Worm (Caenorhabditis elegans) whole organism, L3 larva: ENCODE results near the gene mpst-3.

Experiments used
- R02D3.7 ChIP-seq: fragments of 150-350 bp; optimal IDR thresholded peaks from 2 replicates; lab custom pipeline; 2014; ENCODE audit warnings: missing biosample characterization, missing genetic modification characterization
- ZK546.5 ChIP-seq: sonication (generic microtip); optimal IDR thresholded peaks from 2 replicates; lab custom pipeline; 2017; ENCODE audit warnings: missing biosample characterization, missing genetic modification characterization
- aly-2 ChIP-seq: fragments of 150-350 bp; optimal IDR thresholded peaks from 2 replicates; lab custom pipeline; 2014; ENCODE audit warnings: missing biosample characterization, missing genetic modification characterization
- ama-1 ChIP-seq: fragments of 150-350 bp; optimal IDR thresholded peaks from 2 replicates; lab custom pipeline; 2018
- ceh-16 ChIP-seq: sonication (generic microtip); optimal IDR thresholded peaks from 2 replicates; lab custom pipeline; 2017; ENCODE audit warnings: missing biosample characterization, missing genetic modification characterization
- ceh-28 ChIP-seq: fragments of 150-350 bp; optimal IDR thresholded peaks from 2 replicates; lab custom pipeline; 2014; ENCODE audit warnings: missing biosample characterization, missing genetic modification reagents, missing genetic modification characterization
- ceh-82 ChIP-seq: fragments of 150-350 bp; optimal IDR thresholded peaks from 2 replicates; lab custom pipeline; 2014; ENCODE audit warnings: missing biosample characterization, missing genetic modification characterization
- ceh-9 ChIP-seq: sonication (generic microtip); optimal IDR thresholded peaks from 2 replicates; lab custom pipeline; 2018; ENCODE audit warnings: missing biosample characterization, missing genetic modification characterization
- daf-12 ChIP-seq: fragments of 150-350 bp; optimal IDR thresholded peaks from 2 replicates; lab custom pipeline; 2014; ENCODE audit warnings: missing biosample characterization, missing genetic modification reagents, missing genetic modification characterization
- egl-27 ChIP-seq: sonication (generic microtip); optimal IDR thresholded peaks from 4 replicates; lab custom pipeline; 2017; ENCODE audit warnings: missing biosample characterization, missing genetic modification reagents, missing genetic modification characterization
- egl-5 ChIP-seq: fragments of 150-350 bp; optimal IDR thresholded peaks from 2 replicates; lab custom pipeline; 2017; ENCODE audit warnings: missing biosample characterization, missing genetic modification reagents, missing genetic modification characterization, inconsistent platforms
- elt-1 ChIP-seq: fragments of 150-350 bp; optimal IDR thresholded peaks from 2 replicates; lab custom pipeline; 2014; ENCODE audit warnings: missing biosample characterization, missing genetic modification characterization
- elt-2 ChIP-seq: sonication (generic microtip); optimal IDR thresholded peaks from 2 replicates; lab custom pipeline; 2016; ENCODE audit warnings: missing genetic modification reagents, mild to moderate bottlenecking, missing genetic modification characterization, missing compliant biosample characterization
- elt-3 ChIP-seq, 3 experiments: fragments of 150-350 bp in 1 of 3; sonication (generic microtip) in 2 of 3; optimal IDR thresholded peaks; 2 replicates in 2 of 3; 4 replicates in 1 of 3; lab custom pipeline; 2014 to 2017; ENCODE audit warnings: missing biosample characterization in 3 of 3, missing genetic modification characterization in 3 of 3
- eor-1 ChIP-seq, 2 experiments: fragments of 150-350 bp; optimal IDR thresholded peaks; 2 replicates each; lab custom pipeline; 2014 to 2018; ENCODE audit warnings: missing biosample characterization in 2 of 2, missing genetic modification characterization in 2 of 2
- fkh-10 ChIP-seq: sonication (generic microtip); optimal IDR thresholded peaks from 2 replicates; lab custom pipeline; 2017; ENCODE audit warnings: missing biosample characterization, missing genetic modification reagents, missing genetic modification characterization
- fkh-2 ChIP-seq: fragments of 150-350 bp; optimal IDR thresholded peaks from 2 replicates; lab custom pipeline; 2014; ENCODE audit warnings: missing biosample characterization, missing genetic modification reagents, missing genetic modification characterization
- fos-1 ChIP-seq: fragments of 150-350 bp; optimal IDR thresholded peaks from 2 replicates; lab custom pipeline; 2014; ENCODE audit warnings: missing biosample characterization, missing genetic modification characterization
- hmg-11 ChIP-seq: sonication (generic microtip); optimal IDR thresholded peaks from 2 replicates; lab custom pipeline; 2016; ENCODE audit warnings: missing genetic modification characterization, missing compliant biosample characterization
- jun-1 ChIP-seq: fragments of 150-350 bp; optimal IDR thresholded peaks from 2 replicates; lab custom pipeline; 2014; ENCODE audit warnings: missing biosample characterization, missing genetic modification reagents, missing genetic modification characterization
- lin-15B ChIP-seq: fragments of 150-350 bp; optimal IDR thresholded peaks from 2 replicates; lab custom pipeline; 2014; ENCODE audit warnings: missing biosample characterization, missing genetic modification characterization
- lin-39 ChIP-seq: fragments of 150-350 bp; optimal IDR thresholded peaks from 2 replicates; lab custom pipeline; 2018; ENCODE audit warnings: missing biosample characterization, missing genetic modification reagents, missing genetic modification characterization
- lsy-12 ChIP-seq: sonication (generic microtip); optimal IDR thresholded peaks from 2 replicates; lab custom pipeline; 2016; ENCODE audit warnings: mild to moderate bottlenecking, missing genetic modification characterization, missing compliant biosample characterization
- mdl-1 ChIP-seq: fragments of 150-350 bp; optimal IDR thresholded peaks from 2 replicates; lab custom pipeline; 2014; ENCODE audit warnings: missing biosample characterization, missing genetic modification characterization
- mml-1 ChIP-seq: fragments of 150-350 bp; sonication (generic microtip); optimal IDR thresholded peaks from 3 replicates; lab custom pipeline; 2014; ENCODE audit warnings: missing biosample characterization, missing genetic modification characterization
- nfya-1 ChIP-seq: sonication (generic microtip); optimal IDR thresholded peaks from 2 replicates; lab custom pipeline; 2017; ENCODE audit warnings: missing genetic modification characterization, mild to moderate bottlenecking, missing compliant biosample characterization, antibody characterized with exemption, moderate library complexity; ENCODE audit not compliant: insufficient read depth
- nhr-11 ChIP-seq: fragments of 150-350 bp; optimal IDR thresholded peaks from 2 replicates; lab custom pipeline; 2014; ENCODE audit warnings: missing biosample characterization, missing genetic modification characterization
- nhr-12 ChIP-seq: fragments of 150-350 bp; optimal IDR thresholded peaks from 2 replicates; lab custom pipeline; 2014; ENCODE audit warnings: missing biosample characterization, missing genetic modification characterization
- nhr-23 ChIP-seq: fragments of 150-350 bp; optimal IDR thresholded peaks from 2 replicates; lab custom pipeline; 2014; ENCODE audit warnings: missing biosample characterization, missing genetic modification reagents, missing genetic modification characterization
- nhr-237 ChIP-seq: fragments of 150-350 bp; optimal IDR thresholded peaks from 2 replicates; lab custom pipeline; 2014; ENCODE audit warnings: missing biosample characterization, missing genetic modification characterization
- nhr-25 ChIP-seq: sonication (generic microtip); optimal IDR thresholded peaks from 2 replicates; lab custom pipeline; 2017; ENCODE audit warnings: missing biosample characterization, missing genetic modification characterization
- nhr-28 ChIP-seq: fragments of 150-350 bp; optimal IDR thresholded peaks from 2 replicates; lab custom pipeline; 2014; ENCODE audit warnings: missing biosample characterization, missing genetic modification characterization
- nhr-43 ChIP-seq: sonication (generic microtip); optimal IDR thresholded peaks from 2 replicates; lab custom pipeline; 2016; ENCODE audit warnings: mild to moderate bottlenecking, missing genetic modification characterization, missing compliant biosample characterization; ENCODE audit not compliant: poor library complexity, severe bottlenecking
- nhr-67 ChIP-seq: fragments of 150-350 bp; optimal IDR thresholded peaks from 2 replicates; lab custom pipeline; 2014; ENCODE audit warnings: missing biosample characterization, missing genetic modification characterization
- nhr-76 ChIP-seq: fragments of 150-350 bp; sonication (generic microtip); optimal IDR thresholded peaks from 5 replicates; lab custom pipeline; 2014; ENCODE audit warnings: missing biosample characterization, missing genetic modification characterization
- nhr-77 ChIP-seq: fragments of 150-350 bp; optimal IDR thresholded peaks from 2 replicates; lab custom pipeline; 2014; ENCODE audit warnings: missing biosample characterization, missing genetic modification characterization
- pha-4 ChIP-seq: fragments of 150-350 bp; optimal IDR thresholded peaks from 2 replicates; lab custom pipeline; 2014; ENCODE audit warnings: missing biosample characterization, missing genetic modification reagents, missing genetic modification characterization
- pqm-1 ChIP-seq: fragments of 150-350 bp; optimal IDR thresholded peaks from 2 replicates; lab custom pipeline; 2017; ENCODE audit warnings: missing biosample characterization, missing genetic modification characterization, inconsistent platforms
- sea-2 ChIP-seq: fragments of 150-350 bp; sonication (generic microtip); optimal IDR thresholded peaks from 4 replicates; lab custom pipeline; 2014; ENCODE audit warnings: missing biosample characterization, missing genetic modification reagents, missing genetic modification characterization
- skn-1 ChIP-seq: fragments of 150-350 bp; optimal IDR thresholded peaks from 2 replicates; lab custom pipeline; 2014; ENCODE audit warnings: missing biosample characterization, missing genetic modification characterization
- snpc-4 ChIP-seq: fragments of 150-350 bp; optimal IDR thresholded peaks from 2 replicates; lab custom pipeline; 2014; ENCODE audit warnings: missing biosample characterization, missing genetic modification characterization
- tbx-2 ChIP-seq: sonication (generic microtip); optimal IDR thresholded peaks from 2 replicates; lab custom pipeline; 2016; ENCODE audit warnings: mild to moderate bottlenecking, missing genetic modification characterization, missing compliant biosample characterization
- unc-39 ChIP-seq: sonication (generic microtip); optimal IDR thresholded peaks from 4 replicates; lab custom pipeline; 2017; ENCODE audit warnings: missing biosample characterization, missing genetic modification characterization
- unc-62 ChIP-seq: fragments of 150-350 bp; sonication (generic microtip); optimal IDR thresholded peaks from 4 replicates; lab custom pipeline; 2014; ENCODE audit warnings: missing biosample characterization, missing genetic modification reagents, missing genetic modification characterization
- zag-1 ChIP-seq: fragments of 150-350 bp; optimal IDR thresholded peaks from 2 replicates; lab custom pipeline; 2014; ENCODE audit warnings: missing biosample characterization, missing genetic modification characterization
- ztf-11 ChIP-seq: fragments of 150-350 bp; optimal IDR thresholded peaks from 2 replicates; lab custom pipeline; 2014; ENCODE audit warnings: missing biosample characterization, missing genetic modification characterization
- ztf-4 ChIP-seq: fragments of 150-350 bp; optimal IDR thresholded peaks from 2 replicates; lab custom pipeline; 2014; ENCODE audit warnings: missing biosample characterization, missing genetic modification characterization

Gene mpst-3

ce11 chrV:14848510-14849206 lies 46.8 kb upstream of the mpst-3 start:
- TF ChIP-seq ama-1 (lab: Kevin White, UChicago) (peak; percentile 80), nhr-28 (tag; lab: Kevin White, UChicago) (no peak), fos-1 (tag; lab: Kevin White, UChicago) (no peak), sea-2 (no peak), nhr-67 (tag; lab: Kevin White, UChicago) (no peak), ceh-28 (tag; lab: Kevin White, UChicago) (peak; percentile 1), elt-3 (tag; optimal IDR thresholded peaks at IDR 0.05; lab: Kevin White, UChicago) (no peak), skn-1 (peak; percentile 10), unc-39 (no peak), mml-1 (tag; lab: Kevin White, UChicago) (no peak), lsy-12 (tag; lab: Kevin White, UChicago) (no peak), aly-2 (no peak), elt-1 (tag; lab: Kevin White, UChicago) (no peak), mdl-1 (tag; lab: Kevin White, UChicago) (peak; percentile 73), fkh-2 (tag; lab: Kevin White, UChicago) (no peak), nfya-1 (tag; lab: Kevin White, UChicago) (peak; percentile 61), jun-1 (peak; percentile 7), egl-5 (tag; lab: Kevin White, UChicago) (no peak), eor-1 (tag; optimal IDR thresholded peaks at IDR 0.05; lab: Kevin White, UChicago) (no peak), unc-62 (GFP tag; lab: Kevin White, UChicago) (peak; percentile 2), nhr-23 (peak; percentile 51), daf-12 (no peak), hmg-11 (tag; lab: Kevin White, UChicago) (peak; percentile 24), ztf-4 (tag; lab: Kevin White, UChicago) (no peak), lin-39 (tag; lab: Kevin White, UChicago) (peak; percentile 28), nhr-237 (tag; lab: Kevin White, UChicago) (no peak), nhr-25 (peak; percentile 64), nhr-12 (tag; lab: Kevin White, UChicago) (no peak), snpc-4 (tag; lab: Kevin White, UChicago) (no peak), nhr-11 (tag; lab: Kevin White, UChicago) (no peak), ceh-82 (tag; lab: Kevin White, UChicago) (no peak), lin-15B (tag; lab: Kevin White, UChicago) (no peak), zag-1 (tag; lab: Kevin White, UChicago) (no peak), pha-4 (tag; lab: Kevin White, UChicago) (peak; percentile 66), nhr-76 (tag; lab: Kevin White, UChicago) (no peak), pqm-1 (tag; lab: Kevin White, UChicago) (peak; percentile 11), ceh-16 (tag; lab: Kevin White, UChicago) (no peak), ztf-11 (no peak), nhr-43 (no peak), tbx-2 (tag; lab: Kevin White, UChicago) (no peak), nhr-77 (no peak), fkh-10 (no peak), ceh-9 (tag; lab: Kevin White, UChicago) (no peak), egl-27 (tag; lab: Kevin White, UChicago) (no peak), R02D3.7 (tag; lab: Kevin White, UChicago) (no peak), elt-2 (tag; lab: Kevin White, UChicago) (peak; percentile 76), ZK546.5 (no peak)
